Worm (Caenorhabditis elegans) whole organism, late embryonic: ENCODE results near the gene C30A5.16.

ENCODE experiments used
- dmd-4 ChIP-seq: sonication (generic microtip); optimal IDR thresholded peaks from 2 replicates; lab custom pipeline; 2016; ENCODE audit warnings: borderline replicate concordance, missing genetic modification characterization, missing compliant biosample characterization
- hlh-8 ChIP-seq: sonication (generic microtip); optimal IDR thresholded peaks from 2 replicates; lab custom pipeline; 2016; ENCODE audit warnings: missing genotype, missing genetic modification characterization, missing compliant biosample characterization
- pqm-1 ChIP-seq: sonication (generic microtip); optimal IDR thresholded peaks from 2 replicates; lab custom pipeline; 2016; ENCODE audit warnings: missing genetic modification characterization, missing compliant biosample characterization
- sox-4 ChIP-seq: sonication (generic microtip); optimal IDR thresholded peaks from 2 replicates; lab custom pipeline; 2017; ENCODE audit warnings: mild to moderate bottlenecking, missing genetic modification characterization, inconsistent platforms, missing compliant biosample characterization
- tbx-2 ChIP-seq: sonication (generic microtip); optimal IDR thresholded peaks from 2 replicates; lab custom pipeline; 2016; ENCODE audit warnings: missing genetic modification characterization, missing compliant biosample characterization

ce11 chrIII:8175263-8175662, 42.8 kb upstream of the C30A5.16 start:
- TF ChIP-seq dmd-4 (no peak), hlh-8 (tag; lab: Kevin White, UChicago) (no peak), pqm-1 (tag; lab: Kevin White, UChicago) (no peak), tbx-2 (tag; lab: Kevin White, UChicago) (no peak), sox-4 (tag; lab: Kevin White, UChicago) (no peak)
